Worm (Caenorhabditis elegans): ENCODE measurements around the gene T20D3.6.
"Not testable (repeated sequence)": the region's sequence is repeated elsewhere in the genome, so short reads cannot be mapped to it uniquely, and the experiment has no call there.

Gene T20D3.6

DNA sequence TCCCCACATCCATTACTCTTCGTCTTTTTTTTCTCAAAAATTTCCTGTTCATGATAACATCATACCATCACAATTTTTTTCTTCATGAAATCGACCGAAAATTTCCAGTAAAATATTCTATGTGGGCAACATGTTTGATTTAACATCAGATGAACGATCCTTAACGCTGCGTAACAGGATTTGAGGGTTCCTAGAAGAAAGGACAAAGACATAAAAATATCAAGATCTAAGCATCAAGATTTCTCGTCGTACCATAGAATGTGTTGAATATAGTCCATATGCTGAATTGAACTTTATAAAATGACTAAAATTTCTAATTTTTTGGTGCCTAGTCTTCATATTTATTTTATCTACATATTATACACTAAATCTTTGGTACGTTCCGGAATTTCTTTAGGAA is 39.0 kb downstream of the T20D3.6 start, which contains the start of gene F49C12.3:
Gene F49C12.3, plus strand, starts transcription at position 301 of the 400 bp plus-strand sequence.
- TF ChIP-seq madf-2 (tag; optimal IDR thresholded peaks at IDR 0.05): no peak
- no peak for TF ChIP-seq ceh-9 (tag; optimal IDR thresholded peaks at IDR 0.05)
- TF ChIP-seq hlh-13 (GFP tag; optimal IDR thresholded peaks at IDR 0.05): no peak
- TF ChIP-seq C08G9.2 (tag; optimal IDR thresholded peaks at IDR 0.05): no peak
- TF ChIP-seq ztf-16 (tag; optimal IDR thresholded peaks at IDR 0.05): no peak
- TF ChIP-seq pag-3 (tag; optimal IDR thresholded peaks at IDR 0.05; ENCODE audit: borderline replicate concordance): no peak
- no peak for TF ChIP-seq mec-3 (tag; optimal IDR thresholded peaks at IDR 0.05; ENCODE audit: borderline replicate concordance)
- no peak for TF ChIP-seq fkh-6 (tag; optimal IDR thresholded peaks at IDR 0.05)
- no peak for TF ChIP-seq fkh-10 (GFP tag; optimal IDR thresholded peaks at IDR 0.05)
- no peak for TF ChIP-seq unc-42 (tag; optimal IDR thresholded peaks at IDR 0.05)
- no peak for TF ChIP-seq hlh-6 (tag; optimal IDR thresholded peaks at IDR 0.05)
- TF ChIP-seq lim-6 (tag; optimal IDR thresholded peaks at IDR 0.05): no peak

DNA sequence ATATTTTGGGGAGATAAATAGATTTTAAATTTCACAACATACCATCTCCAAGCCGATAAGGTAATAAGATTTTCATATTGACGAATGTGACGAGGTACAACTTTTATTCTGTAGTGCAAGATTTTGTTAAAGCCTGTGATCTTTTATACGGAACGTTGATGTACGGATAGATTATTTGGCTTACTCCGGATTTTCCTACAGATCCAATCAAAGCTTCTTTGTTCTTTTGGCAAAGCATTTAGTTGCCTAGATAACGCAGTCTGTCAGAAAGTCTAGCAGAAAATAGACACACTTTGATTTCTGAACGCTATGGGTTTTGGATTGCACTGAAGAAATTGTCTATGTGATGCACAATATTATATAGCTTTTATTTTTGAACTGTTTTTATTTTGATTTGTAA is 40.0 kb downstream of the T20D3.6 start, which contains the start of gene F49C12.2:
Gene F49C12.2, minus strand, starts transcription at position 101 of the 400 bp plus-strand sequence.
- TF ChIP-seq ceh-19 (GFP tag; optimal IDR thresholded peaks at IDR 0.05) (no peak), zip-5 (tag; optimal IDR thresholded peaks at IDR 0.05) (no peak), pax-1 (tag; optimal IDR thresholded peaks at IDR 0.05) (no peak), ceh-14 (tag; optimal IDR thresholded peaks at IDR 0.05) (no peak), C08G9.2 (tag; optimal IDR thresholded peaks at IDR 0.05) (no peak), ama-1 (optimal IDR thresholded peaks at IDR 0.05) (no peak)

DNA sequence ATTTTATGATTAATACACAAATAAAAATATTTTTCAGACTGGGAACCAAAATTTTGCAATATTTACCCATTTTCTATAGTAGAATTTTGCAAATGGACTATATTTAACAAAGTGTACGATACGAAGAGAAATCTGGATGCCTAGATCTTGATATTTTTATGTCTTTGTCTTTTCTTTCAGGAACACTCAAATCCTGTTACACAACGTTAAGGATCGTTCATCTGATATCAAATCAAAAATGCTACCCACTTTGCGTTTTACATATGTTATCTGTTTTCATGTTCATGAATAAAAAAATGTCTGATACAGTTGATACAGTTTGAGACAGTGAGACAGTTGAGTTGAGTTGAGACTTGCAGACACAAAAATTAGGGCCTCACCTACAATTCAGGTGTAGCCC is 42.8 kb downstream of the T20D3.6 start, which contains the start of gene F49C12.1:
Gene F49C12.1, minus strand, starts transcription at position 70 of the 400 bp plus-strand sequence.
- TF ChIP-seq elt-4 (tag; optimal IDR thresholded peaks at IDR 0.05): no peak
- no peak for TF ChIP-seq pag-3 (tag; optimal IDR thresholded peaks at IDR 0.05; ENCODE audit: borderline replicate concordance)
- TF ChIP-seq ahr-1 (tag; optimal IDR thresholded peaks at IDR 0.05): no peak
- TF ChIP-seq ceh-34 (tag; optimal IDR thresholded peaks at IDR 0.05): no peak
- TF ChIP-seq C08G9.2 (tag; optimal IDR thresholded peaks at IDR 0.05): no peak

DNA sequence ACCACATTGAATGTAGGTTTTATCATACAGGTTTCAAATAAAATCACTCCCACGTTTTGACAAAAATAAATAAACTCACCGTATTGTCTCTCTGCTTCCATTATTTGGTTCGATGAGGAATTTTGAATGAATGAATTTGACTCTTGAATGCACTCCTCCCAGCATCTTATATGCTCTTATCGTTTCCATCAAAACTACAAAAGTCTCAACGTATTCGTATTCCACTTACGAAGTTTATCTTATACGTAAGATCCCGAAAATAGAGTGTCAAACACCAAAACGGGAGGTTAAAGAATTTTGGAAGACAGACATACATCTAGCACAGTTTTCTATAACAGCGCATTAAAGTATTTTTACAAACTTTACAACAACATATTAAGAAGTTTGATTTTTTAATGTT is 45.3 kb downstream of the T20D3.6 start, which contains the start of gene nhr-264:
Gene nhr-264, minus strand, starts transcription at position 101 of the 400 bp plus-strand sequence.
- not testable (repeated sequence) for TF ChIP-seq ceh-18, lin-11, pqm-1 (tag; optimal IDR thresholded peaks at IDR 0.05)

- TF ChIP-seq lim-6 (tag; optimal IDR thresholded peaks at IDR 0.05) (no peak), rnt-1 (tag; optimal IDR thresholded peaks at IDR 0.05) (no peak), ceh-2 (tag; optimal IDR thresholded peaks at IDR 0.05) (no peak), ceh-9 (tag; optimal IDR thresholded peaks at IDR 0.05) (no peak), fax-1 (tag; optimal IDR thresholded peaks at IDR 0.05) (no peak), nfya-1 (tag; optimal IDR thresholded peaks at IDR 0.05) (no peak), Y22D7AL.16 (tag; optimal IDR thresholded peaks at IDR 0.05) (no peak), tbx-7 (tag; optimal IDR thresholded peaks at IDR 0.05) (no peak), ceh-18 (tag; optimal IDR thresholded peaks at IDR 0.05) (no peak), dve-1 (tag; optimal IDR thresholded peaks at IDR 0.05) (no peak), ceh-48 (tag; optimal IDR thresholded peaks at IDR 0.05) (no peak), unc-55 (GFP tag; optimal IDR thresholded peaks at IDR 0.05) (no peak), pax-1 (tag; optimal IDR thresholded peaks at IDR 0.05) (no peak), npax-4 (tag; optimal IDR thresholded peaks at IDR 0.05) (no peak), F13H6.1 (tag; optimal IDR thresholded peaks at IDR 0.05) (no peak), tbx-2 (tag; optimal IDR thresholded peaks at IDR 0.05) (no peak), ceh-30 (tag; optimal IDR thresholded peaks at IDR 0.05) (no peak), unc-42 (tag; optimal IDR thresholded peaks at IDR 0.05) (no peak)
These were observed 49.5 kb downstream of the T20D3.6 start for ce11 chrIV:9289635-9290034.
